Fruit fly (Drosophila melanogaster) whole organism, embryonic: ENCODE measurements around the gene CG33483.

ENCODE experiments used
- Ada2b ChIP-seq: fragments of 200-800 bp; sonication (Bioruptor generic); IDR thresholded peaks from 2 replicates; pipeline ENCODE4 v1.3.6; 2022; ENCODE audit warnings: missing biosample characterization, missing genetic modification characterization
- Aef1 ChIP-seq: fragments of 200-800 bp; sonication (Bioruptor generic); IDR thresholded peaks from 3 replicates; pipeline ENCODE4 v1.3.6; 2022; ENCODE audit warnings: missing biosample characterization, missing genetic modification characterization
- B-H1 ChIP-seq: fragments of 200-800 bp; sonication (Bioruptor generic); IDR thresholded peaks from 3 replicates; pipeline ENCODE4 v1.3.6; 2022; ENCODE audit warnings: missing biosample characterization, missing genetic modification characterization
- Blimp-1 ChIP-seq: fragments of 200-800 bp; sonication (Bioruptor generic); optimal IDR thresholded peaks from 3 replicates; lab custom pipeline; 2018; ENCODE audit warnings: missing biosample characterization, missing genetic modification characterization, mild to moderate bottlenecking, moderate library complexity, missing genetic modification reagents
- CG11456 ChIP-seq: fragments of 200-800 bp; sonication (Bioruptor generic); IDR thresholded peaks from 3 replicates; pipeline ENCODE4 v1.3.6; 2022; ENCODE audit warnings: missing biosample characterization, missing genetic modification characterization
- CG11504 ChIP-seq: fragments of 200-800 bp; sonication (Bioruptor generic); optimal IDR thresholded peaks from 3 replicates; lab custom pipeline; 2019; ENCODE audit warnings: missing biosample characterization, mild to moderate bottlenecking, missing genetic modification characterization, moderate library complexity
- CG15269 ChIP-seq: fragments of 200-800 bp; sonication (Bioruptor generic); optimal IDR thresholded peaks from 2 replicates; lab custom pipeline; 2018; ENCODE audit warnings: missing biosample characterization, mild to moderate bottlenecking, missing genetic modification characterization, moderate library complexity
- CG1602 ChIP-seq: fragments of 200-800 bp; sonication (Bioruptor generic); optimal IDR thresholded peaks from 3 replicates; lab custom pipeline; 2016; ENCODE audit warnings: missing biosample characterization, missing genetic modification characterization
- CG1603 ChIP-seq: fragments of 200-800 bp; sonication (Bioruptor generic); optimal IDR thresholded peaks from 2 replicates; lab custom pipeline; 2019; ENCODE audit warnings: missing biosample characterization, mild to moderate bottlenecking, missing genetic modification characterization, moderate library complexity
- CG17829 ChIP-seq: fragments of 200-800 bp; optimal IDR thresholded peaks from 2 replicates; lab custom pipeline; 2019; ENCODE audit warnings: missing biosample characterization, mild to moderate bottlenecking, missing genetic modification characterization, moderate library complexity
- CG18476 ChIP-seq: fragments of 200-800 bp; sonication (Bioruptor generic); optimal IDR thresholded peaks from 2 replicates; lab custom pipeline; 2016; ENCODE audit warnings: missing biosample characterization, mild to moderate bottlenecking, missing genetic modification characterization
- CG18764 ChIP-seq: fragments of 200-800 bp; sonication (Bioruptor generic); optimal IDR thresholded peaks from 3 replicates; lab custom pipeline; 2016; ENCODE audit warnings: missing biosample characterization, missing genetic modification characterization
- CG2889 ChIP-seq: fragments of 200-800 bp; sonication (Bioruptor generic); IDR thresholded peaks from 3 replicates; pipeline ENCODE4 v1.3.6; 2022; ENCODE audit warnings: missing biosample characterization, missing genetic modification characterization
- CG30020 ChIP-seq: fragments of 200-800 bp; optimal IDR thresholded peaks from 2 replicates; lab custom pipeline; 2019; ENCODE audit warnings: missing biosample characterization, mild to moderate bottlenecking, missing genetic modification characterization, moderate library complexity
- CG32532 ChIP-seq: fragments of 200-800 bp; sonication (Bioruptor generic); IDR thresholded peaks from 2 replicates; pipeline ENCODE4 v1.3.6; 2022; ENCODE audit warnings: missing biosample characterization, missing genetic modification characterization
- CG9215 ChIP-seq: fragments of 200-800 bp; sonication (Bioruptor generic); IDR thresholded peaks from 2 replicates; pipeline ENCODE4 v1.3.6; 2022; ENCODE audit warnings: missing biosample characterization, missing genetic modification characterization
- CoRest ChIP-seq: fragments of 200-800 bp; sonication (Bioruptor generic); optimal IDR thresholded peaks from 3 replicates; lab custom pipeline; 2018; ENCODE audit warnings: missing biosample characterization, mild to moderate bottlenecking, missing genetic modification characterization, moderate library complexity
- Dip3 ChIP-seq: fragments of 200-800 bp; sonication (Bioruptor generic); optimal IDR thresholded peaks from 3 replicates; lab custom pipeline; 2016; ENCODE audit warnings: missing biosample characterization, missing genetic modification characterization
- ERR ChIP-seq: fragments of 200-800 bp; sonication (Bioruptor generic); optimal IDR thresholded peaks from 2 replicates; lab custom pipeline; 2016; ENCODE audit warnings: missing biosample characterization, missing genetic modification characterization
- HLH54F ChIP-seq: fragments of 200-800 bp; sonication (Bioruptor generic); optimal IDR thresholded peaks from 3 replicates; lab custom pipeline; 2016; ENCODE audit warnings: missing biosample characterization, missing genetic modification characterization
- Hey ChIP-seq: fragments of 200-800 bp; sonication (Bioruptor generic); optimal IDR thresholded peaks from 3 replicates; lab custom pipeline; 2018; ENCODE audit warnings: missing biosample characterization, mild to moderate bottlenecking, missing genetic modification characterization
- Hr51 ChIP-seq, 2 experiments: fragments of 200-800 bp; sonication (Bioruptor generic); optimal IDR thresholded peaks; 2 replicates in 1 of 2; 3 replicates in 1 of 2; lab custom pipeline; 2016 to 2018; ENCODE audit warnings: missing biosample characterization in 2 of 2, missing genetic modification characterization in 2 of 2, mild to moderate bottlenecking in 1 of 2, moderate library complexity in 1 of 2
- Lpt ChIP-seq: fragments of >200 bp; optimal IDR thresholded peaks from 2 replicates; lab custom pipeline; 2018; ENCODE audit warnings: missing biosample characterization, missing genetic modification characterization
- Poxn ChIP-seq: fragments of 200-800 bp; sonication (Bioruptor generic); IDR thresholded peaks from 2 replicates; pipeline ENCODE4 v1.3.6; 2022; ENCODE audit warnings: missing biosample characterization, missing genetic modification characterization
- Ptx1 ChIP-seq: fragments of 200-800 bp; sonication (Bioruptor generic); IDR thresholded peaks from 2 replicates; pipeline ENCODE4 v1.3.6; 2022; ENCODE audit warnings: missing biosample characterization, missing genetic modification characterization
- Rfx ChIP-seq: fragments of 200-800 bp; sonication (Bioruptor generic); IDR thresholded peaks from 2 replicates; pipeline ENCODE4 v1.3.6; 2022; ENCODE audit warnings: missing biosample characterization, missing genetic modification characterization
- Spps ChIP-seq: fragments of 200-800 bp; sonication (Bioruptor generic); optimal IDR thresholded peaks from 2 replicates; lab custom pipeline; 2018; ENCODE audit warnings: missing biosample characterization, mild to moderate bottlenecking, missing genetic modification characterization
- Taf1 ChIP-seq: fragments of 200-800 bp; sonication (Bioruptor generic); IDR thresholded peaks from 2 replicates; pipeline ENCODE4 v1.3.6; 2022; ENCODE audit warnings: missing biosample characterization, missing genetic modification characterization
- ato ChIP-seq: fragments of 200-800 bp; sonication (Bioruptor generic); IDR thresholded peaks from 2 replicates; pipeline ENCODE4 v1.3.6; 2022; ENCODE audit warnings: missing biosample characterization, missing genetic modification characterization; ENCODE audit not compliant: partially characterized antibody
- bbx ChIP-seq: fragments of 200-800 bp; sonication (Bioruptor generic); IDR thresholded peaks from 2 replicates; pipeline ENCODE4 v1.3.6; 2022; ENCODE audit warnings: missing biosample characterization, missing genetic modification characterization; ENCODE audit not compliant: partially characterized antibody
- chinmo ChIP-seq: fragments of 200-800 bp; sonication (Bioruptor generic); IDR thresholded peaks from 4 replicates; pipeline ENCODE4 v1.3.6; 2022; ENCODE audit warnings: missing biosample characterization, missing genetic modification characterization; ENCODE audit not compliant: partially characterized antibody
- chm ChIP-seq: fragments of 200-800 bp; sonication (Bioruptor generic); IDR thresholded peaks from 2 replicates; pipeline ENCODE4 v1.3.6; 2022; ENCODE audit warnings: missing biosample characterization, missing genetic modification characterization
- da ChIP-seq: fragments of 200-800 bp; sonication (Bioruptor generic); optimal IDR thresholded peaks from 2 replicates; lab custom pipeline; 2016; ENCODE audit warnings: missing biosample characterization, missing genetic modification characterization
- dmrt11E ChIP-seq: fragments of 200-800 bp; sonication (Bioruptor generic); optimal IDR thresholded peaks from 3 replicates; lab custom pipeline; 2018; ENCODE audit warnings: missing biosample characterization, mild to moderate bottlenecking, missing genetic modification characterization, moderate library complexity
- eve ChIP-seq, 2 experiments: fragments of >200 bp; optimal IDR thresholded peaks; 2 replicates each; lab custom pipeline; 2017; ENCODE audit warnings: missing biosample characterization in 2 of 2, missing genetic modification characterization in 2 of 2
- eyg ChIP-seq: fragments of 200-800 bp; sonication (Bioruptor generic); optimal IDR thresholded peaks from 3 replicates; lab custom pipeline; 2016; ENCODE audit warnings: missing biosample characterization, missing genetic modification characterization
- gsb ChIP-seq: fragments of 200-800 bp; sonication (Bioruptor generic); IDR thresholded peaks from 2 replicates; pipeline ENCODE4 v1.3.6; 2022; ENCODE audit warnings: missing biosample characterization, missing genetic modification characterization
- gsb-n ChIP-seq: fragments of 200-800 bp; sonication (Bioruptor generic); optimal IDR thresholded peaks from 3 replicates; lab custom pipeline; 2018; ENCODE audit warnings: missing biosample characterization, mild to moderate bottlenecking, missing genetic modification characterization
- insv ChIP-seq, 2 experiments: fragments of 200-800 bp; sonication (Bioruptor generic); optimal IDR thresholded peaks; 3 replicates each; lab custom pipeline; 2016 to 2018; ENCODE audit warnings: missing biosample characterization in 2 of 2, missing genetic modification characterization in 2 of 2
- lab ChIP-seq: fragments of 200-800 bp; sonication (Bioruptor generic); optimal IDR thresholded peaks from 3 replicates; lab custom pipeline; 2017; ENCODE audit warnings: missing biosample characterization, missing genetic modification characterization, mild to moderate bottlenecking, moderate library complexity, missing genetic modification reagents
- lmd ChIP-seq: fragments of 200-800 bp; sonication (Bioruptor generic); IDR thresholded peaks from 2 replicates; pipeline ENCODE4 v1.3.6; 2022; ENCODE audit warnings: missing biosample characterization, missing genetic modification characterization
- mirr ChIP-seq: fragments of 200-800 bp; sonication (Bioruptor generic); optimal IDR thresholded peaks from 3 replicates; lab custom pipeline; 2018; ENCODE audit warnings: missing biosample characterization, mild to moderate bottlenecking, missing genetic modification characterization
- pho ChIP-seq: fragments of 200-800 bp; sonication (Bioruptor generic); optimal IDR thresholded peaks from 2 replicates; lab custom pipeline; 2016; ENCODE audit warnings: missing biosample characterization, missing genetic modification characterization
- pzg ChIP-seq: fragments of 200-800 bp; sonication (Bioruptor generic); optimal IDR thresholded peaks from 3 replicates; lab custom pipeline; 2018; ENCODE audit warnings: missing biosample characterization, mild to moderate bottlenecking, missing genetic modification characterization, moderate library complexity
- salm ChIP-seq: fragments of 200-800 bp; sonication (Bioruptor generic); optimal IDR thresholded peaks from 2 replicates; lab custom pipeline; 2018; ENCODE audit warnings: missing biosample characterization, mild to moderate bottlenecking, missing genetic modification characterization
- slbo ChIP-seq: fragments of 200-800 bp; sonication (Bioruptor generic); IDR thresholded peaks from 2 replicates; pipeline ENCODE4 v1.3.6; 2022; ENCODE audit warnings: missing biosample characterization, missing genetic modification characterization
- slp2 ChIP-seq: fragments of 200-800 bp; sonication (Bioruptor generic); optimal IDR thresholded peaks from 2 replicates; lab custom pipeline; 2016; ENCODE audit warnings: missing biosample characterization, missing genetic modification characterization
- so ChIP-seq: fragments of 200-800 bp; sonication (Bioruptor generic); IDR thresholded peaks from 3 replicates; pipeline ENCODE4 v1.3.6; 2022; ENCODE audit warnings: missing biosample characterization, missing genetic modification characterization
- tgo ChIP-seq: fragments of 200-800 bp; sonication (Bioruptor generic); IDR thresholded peaks from 3 replicates; pipeline ENCODE4 v1.3.6; 2022; ENCODE audit warnings: missing biosample characterization, missing genetic modification characterization
- ttk ChIP-seq: fragments of 200-800 bp; sonication (Bioruptor generic); IDR thresholded peaks from 2 replicates; pipeline ENCODE4 v2.1.2; 2022; ENCODE audit warnings: missing biosample characterization, missing genetic modification characterization
- vnd ChIP-seq: fragments of 200-800 bp; sonication (Bioruptor generic); IDR thresholded peaks from 3 replicates; pipeline ENCODE4 v1.3.6; 2022; ENCODE audit warnings: missing biosample characterization, missing genetic modification characterization; ENCODE audit not compliant: partially characterized antibody

Gene CG33483

DNA sequence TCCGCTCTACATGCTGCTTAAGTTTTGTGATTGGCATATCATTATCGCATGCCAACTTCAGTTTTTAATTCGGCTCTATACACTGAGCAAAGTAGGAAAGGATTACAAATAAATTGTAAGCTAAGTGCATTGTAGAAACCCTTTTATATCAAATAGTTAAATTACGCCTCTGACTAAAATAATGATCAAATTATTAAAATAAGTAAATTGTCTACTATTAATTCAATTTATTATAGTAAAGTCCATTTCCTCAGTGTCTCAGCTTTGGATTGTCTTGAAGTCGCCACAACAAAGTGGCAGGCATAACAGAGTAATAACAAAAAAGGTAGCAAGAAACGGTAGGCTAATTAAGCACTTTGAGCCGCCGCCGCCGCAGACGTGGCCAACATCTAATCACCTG lies 39.5 kb downstream of the CG33483 start (continued):
- TF ChIP-seq Blimp-1 (GFP tag; lab: Kevin White, UChicago) (no peak), ERR (GFP tag; lab: Kevin White, UChicago) (no peak), CG9215 (GFP tag; lab: Robert Waterston, UW) (0 out of 2 replicates have a peak, but pooled peaks have one; percentile 11), Hr51 (GFP tag; optimal IDR thresholded peaks at IDR 0.05; lab: Kevin White, UChicago) (peak in 1 of 2 experiments; percentile 24), slbo (GFP tag; lab: Robert Waterston, UW) (peak; percentile 41), lmd (GFP tag; lab: Robert Waterston, UW) (no peak), Poxn (GFP tag; lab: Robert Waterston, UW) (no peak), chinmo (GFP tag; lab: Robert Waterston, UW) (no peak), Aef1 (0 out of 3 replicates have a peak, but pooled peaks have one; percentile 10), CG2889 (GFP tag; lab: Robert Waterston, UW) (no peak), CG11504 (tag; lab: Kevin White, UChicago) (peak; percentile 20), eve (GFP tag; optimal IDR thresholded peaks at IDR 0.05; lab: Kevin White, UChicago) (no peak), CoRest (tag; lab: Kevin White, UChicago) (peak; percentile 23), insv (GFP tag; optimal IDR thresholded peaks at IDR 0.05; lab: Kevin White, UChicago) (no peak), CG30020 (tag; lab: Kevin White, UChicago) (no peak), CG18476 (GFP tag; lab: Kevin White, UChicago) (no peak), da (GFP tag; lab: Kevin White, UChicago) (no peak), pho (no peak), tgo (GFP tag; lab: Robert Waterston, UW) (peak; percentile 36; the same call in 1 of the 3 replicates), Spps (no peak), CG11456 (GFP tag; lab: Robert Waterston, UW) (0 out of 3 replicates have a peak, but pooled peaks have one; percentile 20), Taf1 (GFP tag; lab: Robert Waterston, UW) (no peak), salm (no peak), vnd (no peak), Ada2b (GFP tag; lab: Robert Waterston, UW) (no peak), ttk (GFP tag; lab: Robert Waterston, UW) (no peak), lab (GFP tag; lab: Kevin White, UChicago) (peak; percentile 16), HLH54F (no peak), Rfx (no peak), Hey (no peak), chm (GFP tag; lab: Robert Waterston, UW) (0 out of 2 replicates have a peak, but pooled peaks have one; percentile 33), so (GFP tag; lab: Robert Waterston, UW) (no peak), eyg (GFP tag; lab: Kevin White, UChicago) (no peak), slp2 (GFP tag; lab: Kevin White, UChicago) (no peak), B-H1 (GFP tag; lab: Robert Waterston, UW) (no peak), CG15269 (tag; lab: Kevin White, UChicago) (peak; percentile 44), bbx (GFP tag; lab: Robert Waterston, UW) (no peak), ato (GFP tag; lab: Robert Waterston, UW) (no peak), gsb (no peak), CG1602 (GFP tag; lab: Kevin White, UChicago) (no peak), CG1603 (tag; lab: Kevin White, UChicago) (peak; percentile 6), dmrt11E (tag; lab: Kevin White, UChicago) (peak; percentile 46), Ptx1 (GFP tag; lab: Robert Waterston, UW) (0 out of 2 replicates have a peak, but pooled peaks have one; percentile 23), mirr (no peak), Dip3 (no peak), gsb-n (tag; lab: Kevin White, UChicago) (no peak), pzg (GFP tag; lab: Kevin White, UChicago) (no peak), CG18764 (GFP tag; lab: Kevin White, UChicago) (no peak), CG32532 (0 out of 2 replicates have a peak, but pooled peaks have one; percentile 34), CG17829 (no peak), Lpt (GFP tag; lab: Kevin White, UChicago) (no peak)
